Fruit fly (Drosophila melanogaster): Measurements from ENCODE around the gene CG14229.

DNA sequence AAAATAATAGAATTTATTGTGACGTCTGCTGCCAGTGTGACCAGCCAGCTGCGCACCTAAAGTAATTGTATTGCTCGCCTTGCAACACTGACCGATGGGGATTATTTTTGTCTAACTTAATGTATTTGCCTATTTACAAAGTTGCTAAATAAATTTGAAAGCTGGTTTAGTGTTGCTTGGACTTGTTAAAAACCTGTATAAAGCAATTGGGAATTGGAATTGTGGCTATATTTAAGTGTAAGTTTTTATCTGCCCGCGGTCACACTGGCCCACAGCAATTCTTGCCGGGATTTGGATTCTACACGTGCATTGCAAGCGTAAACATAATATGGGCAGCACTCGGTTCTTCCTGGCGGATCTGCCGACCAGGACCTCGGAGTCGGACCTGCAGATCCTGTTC is 9.0 kb upstream of the CG14229 start, which contains the start of the genes CG14230 and CG14232:
- TF ChIP-seq pan (optimal IDR thresholded peaks at IDR 0.05), result no peak
- TF ChIP-seq CG8478 (optimal IDR thresholded peaks at IDR 0.05), result no peak
- TF ChIP-seq EcR (GFP tag; optimal IDR thresholded peaks at IDR 0.05), result no peak
- TF ChIP-seq psq (optimal IDR thresholded peaks at IDR 0.05), result no peak

All from whole organism.